Fruit fly (Drosophila melanogaster) whole organism, embryonic: Measurements from ENCODE around the gene eIF3i.
A peak's percentile ranks its signal among the peaks of the same experiment; 100 is the strongest.

Experiments used
- CG10321 ChIP-seq: fragments of 200-800 bp; sonication (Bioruptor generic); IDR thresholded peaks from 2 replicates; pipeline ENCODE4 v1.3.6; 2022; ENCODE audit warnings: missing biosample characterization, missing genetic modification characterization
- CG10543 ChIP-seq: fragments of 200-800 bp; sonication (Bioruptor generic); optimal IDR thresholded peaks from 3 replicates; lab custom pipeline; 2017; ENCODE audit warnings: missing biosample characterization, mild to moderate bottlenecking, missing genetic modification characterization, moderate library complexity
- CG10979 ChIP-seq: fragments of 200-800 bp; sonication (Bioruptor generic); optimal IDR thresholded peaks from 2 replicates; lab custom pipeline; 2018; ENCODE audit warnings: missing biosample characterization, mild to moderate bottlenecking, missing genetic modification characterization, moderate library complexity
- CG12071 ChIP-seq: fragments of 200-800 bp; sonication (Bioruptor generic); optimal IDR thresholded peaks from 3 replicates; lab custom pipeline; 2018; ENCODE audit warnings: missing biosample characterization, mild to moderate bottlenecking, missing genetic modification characterization
- CG12744 ChIP-seq: fragments of 200-800 bp; sonication (Bioruptor generic); optimal IDR thresholded peaks from 2 replicates; lab custom pipeline; 2016; ENCODE audit warnings: missing biosample characterization, missing genetic modification characterization
- CG13424 ChIP-seq: fragments of 200-800 bp; sonication (Bioruptor generic); optimal IDR thresholded peaks from 2 replicates; lab custom pipeline; 2019; ENCODE audit warnings: missing biosample characterization, mild to moderate bottlenecking, missing genetic modification characterization, moderate library complexity
- CG13624 ChIP-seq: fragments of 200-800 bp; sonication (Bioruptor generic); optimal IDR thresholded peaks from 2 replicates; lab custom pipeline; 2016; ENCODE audit warnings: missing biosample characterization, missing genetic modification characterization
- CG13894 ChIP-seq: fragments of 200-800 bp; sonication (Bioruptor generic); optimal IDR thresholded peaks from 3 replicates; lab custom pipeline; 2018; ENCODE audit warnings: missing biosample characterization, mild to moderate bottlenecking, missing genetic modification characterization, moderate library complexity
- CG2199 ChIP-seq: fragments of 200-800 bp; sonication (Bioruptor generic); IDR thresholded peaks from 3 replicates; pipeline ENCODE4 v1.3.6; 2022; ENCODE audit warnings: missing biosample characterization, missing genetic modification characterization
- CG31441 ChIP-seq: fragments of 200-800 bp; sonication (Bioruptor generic); IDR thresholded peaks from 2 replicates; pipeline ENCODE4 v1.3.6; 2022; ENCODE audit warnings: missing biosample characterization, missing genetic modification characterization
- CG3281 ChIP-seq: fragments of 200-800 bp; sonication (Bioruptor generic); optimal IDR thresholded peaks from 3 replicates; lab custom pipeline; 2017; ENCODE audit warnings: missing biosample characterization, mild to moderate bottlenecking, missing genetic modification characterization
- CG34224 ChIP-seq: fragments of 200-800 bp; sonication (Bioruptor generic); IDR thresholded peaks from 3 replicates; pipeline ENCODE4 v1.3.6; 2022; ENCODE audit warnings: missing biosample characterization, missing genetic modification characterization; ENCODE audit not compliant: partially characterized antibody
- CG4360 ChIP-seq: fragments of 200-800 bp; sonication (Bioruptor generic); IDR thresholded peaks from 2 replicates; pipeline ENCODE4 v1.3.6; 2022; ENCODE audit warnings: missing biosample characterization, missing genetic modification characterization
- CG4404 ChIP-seq: fragments of 200-800 bp; sonication (Bioruptor generic); IDR thresholded peaks from 2 replicates; pipeline ENCODE4 v1.3.6; 2022; ENCODE audit warnings: missing biosample characterization, missing genetic modification characterization
- CG5180 ChIP-seq: fragments of 200-800 bp; sonication (Bioruptor generic); optimal IDR thresholded peaks from 3 replicates; lab custom pipeline; 2017; ENCODE audit warnings: missing biosample characterization, missing genetic modification characterization, mild to moderate bottlenecking, moderate library complexity, missing genetic modification reagents
- CG5953 ChIP-seq: fragments of 200-800 bp; sonication (Bioruptor generic); IDR thresholded peaks from 2 replicates; pipeline ENCODE4 v1.3.6; 2022; ENCODE audit warnings: missing biosample characterization, missing genetic modification characterization
- CG6654 ChIP-seq: fragments of 200-800 bp; sonication (Bioruptor generic); optimal IDR thresholded peaks from 2 replicates; lab custom pipeline; 2017; ENCODE audit warnings: missing biosample characterization, mild to moderate bottlenecking, missing genetic modification characterization
- CG7786 ChIP-seq: fragments of 200-800 bp; sonication (Bioruptor generic); optimal IDR thresholded peaks from 2 replicates; lab custom pipeline; 2016; ENCODE audit warnings: missing biosample characterization, missing genetic modification characterization
- CG7963 ChIP-seq: fragments of 200-800 bp; sonication (Bioruptor generic); IDR thresholded peaks from 3 replicates; pipeline ENCODE4 v1.3.6; 2022; ENCODE audit warnings: missing biosample characterization, missing genetic modification characterization; ENCODE audit not compliant: partially characterized antibody
- CG8281 ChIP-seq: fragments of 200-800 bp; sonication (Bioruptor generic); optimal IDR thresholded peaks from 2 replicates; lab custom pipeline; 2018; ENCODE audit warnings: missing biosample characterization, mild to moderate bottlenecking, missing genetic modification characterization, moderate library complexity
- CG9817 ChIP-seq: fragments of 200-800 bp; sonication (Bioruptor generic); optimal IDR thresholded peaks from 2 replicates; lab custom pipeline; 2018; ENCODE audit warnings: missing biosample characterization, mild to moderate bottlenecking, missing genetic modification characterization, moderate library complexity
- CG9932 ChIP-seq: fragments of 200-800 bp; sonication (Bioruptor generic); IDR thresholded peaks from 2 replicates; pipeline ENCODE4 v1.3.6; 2022; ENCODE audit warnings: missing biosample characterization, missing genetic modification characterization
- Dip2 ChIP-seq: fragments of 200-800 bp; sonication (Bioruptor generic); IDR thresholded peaks from 2 replicates; pipeline ENCODE4 v1.3.6; 2022; ENCODE audit warnings: missing biosample characterization, missing genetic modification characterization
- Dll ChIP-seq: fragments of 200-800 bp; sonication (Bioruptor generic); IDR thresholded peaks from 4 replicates; pipeline ENCODE4 v1.3.6; 2022; ENCODE audit warnings: missing biosample characterization, missing genetic modification characterization; ENCODE audit not compliant: partially characterized antibody
- Gsc ChIP-seq: fragments of 200-800 bp; sonication (Bioruptor generic); IDR thresholded peaks from 2 replicates; pipeline ENCODE4 v1.3.6; 2022; ENCODE audit warnings: missing biosample characterization, missing genetic modification characterization
- Kr ChIP-seq: fragments of 200-800 bp; sonication (Bioruptor generic); optimal IDR thresholded peaks from 2 replicates; lab custom pipeline; 2017; ENCODE audit warnings: missing biosample characterization, mild to moderate bottlenecking, missing genetic modification characterization
- Opbp ChIP-seq: fragments of 200-800 bp; sonication (Bioruptor generic); IDR thresholded peaks from 3 replicates; pipeline ENCODE4 v1.3.6; 2022; ENCODE audit warnings: missing biosample characterization, missing genetic modification characterization; ENCODE audit not compliant: partially characterized antibody
- Ravus ChIP-seq: fragments of 200-800 bp; sonication (Bioruptor generic); IDR thresholded peaks from 2 replicates; pipeline ENCODE4 v1.3.6; 2022; ENCODE audit warnings: missing biosample characterization, missing genetic modification characterization
- Xrp1 ChIP-seq: fragments of 200-800 bp; sonication (Bioruptor generic); IDR thresholded peaks from 2 replicates; pipeline ENCODE4 v1.3.6; 2022; ENCODE audit warnings: missing biosample characterization, missing genetic modification characterization
- YL-1 ChIP-seq: fragments of 200-800 bp; sonication (Bioruptor generic); optimal IDR thresholded peaks from 3 replicates; lab custom pipeline; 2017; ENCODE audit warnings: missing biosample characterization, mild to moderate bottlenecking, missing genetic modification characterization
- amos ChIP-seq: fragments of 200-800 bp; sonication (Bioruptor generic); IDR thresholded peaks from 2 replicates; pipeline ENCODE4 v1.3.6; 2022; ENCODE audit warnings: missing biosample characterization, missing genetic modification characterization; ENCODE audit not compliant: partially characterized antibody
- ap ChIP-seq: fragments of 200-800 bp; sonication (Bioruptor generic); IDR thresholded peaks from 2 replicates; pipeline ENCODE4 v1.3.6; 2022; ENCODE audit warnings: missing biosample characterization, missing genetic modification characterization
- cad ChIP-seq: fragments of >200 bp; optimal IDR thresholded peaks from 2 replicates; lab custom pipeline; 2017; ENCODE audit warnings: missing biosample characterization, missing genetic modification characterization
- caup ChIP-seq: fragments of 200-800 bp; sonication (Bioruptor generic); optimal IDR thresholded peaks from 3 replicates; lab custom pipeline; 2017; ENCODE audit warnings: missing biosample characterization, mild to moderate bottlenecking, missing genetic modification characterization, moderate library complexity; ENCODE audit not compliant: severe bottlenecking
- chm ChIP-seq: fragments of 200-800 bp; sonication (Bioruptor generic); IDR thresholded peaks from 2 replicates; pipeline ENCODE4 v1.3.6; 2022; ENCODE audit warnings: missing biosample characterization, missing genetic modification characterization
- crp ChIP-seq, 2 experiments: fragments of 200-800 bp; sonication (Bioruptor generic); optimal IDR thresholded peaks; 2 replicates in 1 of 2; 3 replicates in 1 of 2; lab custom pipeline; 2017; ENCODE audit warnings: missing biosample characterization in 2 of 2, missing genetic modification characterization in 2 of 2, mild to moderate bottlenecking in 1 of 2, moderate library complexity in 1 of 2
- disco-r ChIP-seq: fragments of 200-800 bp; sonication (Bioruptor generic); optimal IDR thresholded peaks from 2 replicates; lab custom pipeline; 2016; ENCODE audit warnings: missing biosample characterization, missing genetic modification characterization
- dpn ChIP-seq, 2 experiments: fragments of 200-800 bp; sonication (Bioruptor generic); optimal IDR thresholded peaks; 3 replicates each; lab custom pipeline; 2016; ENCODE audit warnings: missing biosample characterization in 2 of 2, missing genetic modification characterization in 2 of 2
- gcm2 ChIP-seq: fragments of 200-800 bp; sonication (Bioruptor generic); optimal IDR thresholded peaks from 2 replicates; lab custom pipeline; 2016; ENCODE audit warnings: missing biosample characterization, missing genetic modification characterization
- hb ChIP-seq: fragments of 200-800 bp; sonication (Bioruptor generic); IDR thresholded peaks from 3 replicates; pipeline ENCODE4 v1.3.6; 2022; ENCODE audit warnings: missing biosample characterization, missing genetic modification characterization; ENCODE audit not compliant: partially characterized antibody
- knrl ChIP-seq: fragments of 200-800 bp; sonication (Bioruptor generic); IDR thresholded peaks from 3 replicates; pipeline ENCODE4 v1.3.6; 2022; ENCODE audit warnings: missing biosample characterization, missing genetic modification characterization; ENCODE audit not compliant: partially characterized antibody
- odd ChIP-seq: fragments of 200-800 bp; sonication (Bioruptor generic); optimal IDR thresholded peaks from 2 replicates; lab custom pipeline; 2017; ENCODE audit warnings: missing biosample characterization, mild to moderate bottlenecking, missing genetic modification characterization
- onecut ChIP-seq: fragments of 200-800 bp; sonication (Bioruptor generic); IDR thresholded peaks from 2 replicates; pipeline ENCODE4 v1.3.6; 2022; ENCODE audit warnings: missing biosample characterization, missing genetic modification characterization
- stc ChIP-seq: fragments of 200-800 bp; sonication (Bioruptor generic); IDR thresholded peaks from 2 replicates; pipeline ENCODE4 v1.3.6; 2022; ENCODE audit warnings: missing biosample characterization, missing genetic modification characterization
- sug ChIP-seq: fragments of 200-800 bp; optimal IDR thresholded peaks from 2 replicates; lab custom pipeline; 2019; ENCODE audit warnings: missing biosample characterization, mild to moderate bottlenecking, missing genetic modification characterization, moderate library complexity
- toy ChIP-seq: fragments of 200-800 bp; sonication (Bioruptor generic); IDR thresholded peaks from 2 replicates; pipeline ENCODE4 v1.3.6; 2022; ENCODE audit warnings: missing biosample characterization, missing genetic modification characterization
- trh ChIP-seq: fragments of 200-800 bp; sonication (Bioruptor generic); optimal IDR thresholded peaks from 2 replicates; lab custom pipeline; 2016; ENCODE audit warnings: missing biosample characterization, missing genetic modification characterization
- unc-4 ChIP-seq: fragments of 200-800 bp; sonication (Bioruptor generic); IDR thresholded peaks from 2 replicates; pipeline ENCODE4 v1.3.6; 2022; ENCODE audit warnings: missing biosample characterization, missing genetic modification characterization; ENCODE audit not compliant: partially characterized antibody
- vnd ChIP-seq: fragments of 200-800 bp; sonication (Bioruptor generic); IDR thresholded peaks from 3 replicates; pipeline ENCODE4 v1.3.6; 2022; ENCODE audit warnings: missing biosample characterization, missing genetic modification characterization; ENCODE audit not compliant: partially characterized antibody
- zen ChIP-seq: fragments of 200-800 bp; sonication (Bioruptor generic); optimal IDR thresholded peaks from 3 replicates; lab custom pipeline; 2018; ENCODE audit warnings: missing biosample characterization, mild to moderate bottlenecking, missing genetic modification characterization, moderate library complexity

The eIF3i gene

DNA sequence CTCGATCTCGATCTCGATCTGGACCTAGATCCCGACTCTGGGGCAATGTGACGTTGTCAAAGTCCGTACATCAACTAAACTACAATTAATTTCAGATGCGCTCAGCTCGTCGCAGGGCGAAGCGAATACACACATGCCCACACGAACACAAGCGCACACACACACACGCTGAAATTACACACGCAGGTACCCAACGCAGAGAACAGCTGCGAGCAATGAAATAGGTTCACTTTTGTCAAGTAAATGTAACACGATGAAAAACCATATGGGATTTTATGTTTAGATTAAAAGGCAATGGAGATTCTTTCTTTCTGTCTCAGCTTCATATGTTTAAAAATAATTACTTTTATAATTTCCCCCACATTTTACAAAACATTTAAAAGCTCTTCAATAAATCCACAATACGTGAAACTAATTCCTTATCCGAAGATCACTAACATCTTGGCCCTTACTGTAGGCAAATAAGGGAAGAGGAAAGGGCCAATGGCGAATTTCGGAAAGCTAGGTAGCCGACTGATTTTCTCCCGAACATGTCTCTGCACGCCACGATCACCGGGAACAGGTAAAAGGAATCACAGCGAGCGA is 32.8 kb upstream of the eIF3i start (continued):
- TF ChIP-seq vnd (GFP tag; lab: Robert Waterston, UW) (no peak), CG12071 (GFP tag; lab: Kevin White, UChicago) (peak; percentile 59), CG5180 (peak; percentile 72), CG34224 (GFP tag; lab: Robert Waterston, UW) (no peak), amos (no peak), hb (GFP tag; lab: Robert Waterston, UW) (no peak), onecut (GFP tag; lab: Robert Waterston, UW) (peak; percentile 79), cad (no peak), CG9932 (GFP tag; lab: Robert Waterston, UW) (peak; percentile 78), CG2199 (peak; percentile 7; the same call in 1 of the 3 replicates), crp (GFP tag; optimal IDR thresholded peaks at IDR 0.05; lab: Kevin White, UChicago) (peak in 1 of 2 experiments; percentile 21), odd (peak; percentile 85), toy (0 out of 2 replicates have a peak, but pooled peaks have one; percentile 53), CG7963 (GFP tag; lab: Robert Waterston, UW) (no peak), CG7786 (peak; percentile 79), CG6654 (GFP tag; lab: Kevin White, UChicago) (peak; percentile 54), CG13424 (peak; percentile 92), CG10543 (peak; percentile 75), ap (GFP tag; lab: Robert Waterston, UW) (peak; percentile 26; the same call in 1 of the 2 replicates), YL-1 (GFP tag; lab: Kevin White, UChicago) (peak; percentile 51), CG12744 (GFP tag; lab: Kevin White, UChicago) (peak; percentile 75), Ravus (peak; percentile 53), Kr (GFP tag; lab: Kevin White, UChicago) (peak; percentile 40), Dip2 (GFP tag; lab: Robert Waterston, UW) (no peak), CG31441 (peak; percentile 87), unc-4 (GFP tag; lab: Robert Waterston, UW) (no peak), Dll (no peak), trh (GFP tag; lab: Kevin White, UChicago) (no peak), CG10321 (GFP tag; lab: Robert Waterston, UW) (no peak), chm (GFP tag; lab: Robert Waterston, UW) (peak; percentile 87), CG10979 (peak; percentile 90), Gsc (GFP tag; lab: Robert Waterston, UW) (peak; percentile 50), disco-r (peak; percentile 69), caup (peak; percentile 81), CG9817 (tag; lab: Kevin White, UChicago) (peak; percentile 72), sug (tag; lab: Kevin White, UChicago) (peak; percentile 80)

DNA sequence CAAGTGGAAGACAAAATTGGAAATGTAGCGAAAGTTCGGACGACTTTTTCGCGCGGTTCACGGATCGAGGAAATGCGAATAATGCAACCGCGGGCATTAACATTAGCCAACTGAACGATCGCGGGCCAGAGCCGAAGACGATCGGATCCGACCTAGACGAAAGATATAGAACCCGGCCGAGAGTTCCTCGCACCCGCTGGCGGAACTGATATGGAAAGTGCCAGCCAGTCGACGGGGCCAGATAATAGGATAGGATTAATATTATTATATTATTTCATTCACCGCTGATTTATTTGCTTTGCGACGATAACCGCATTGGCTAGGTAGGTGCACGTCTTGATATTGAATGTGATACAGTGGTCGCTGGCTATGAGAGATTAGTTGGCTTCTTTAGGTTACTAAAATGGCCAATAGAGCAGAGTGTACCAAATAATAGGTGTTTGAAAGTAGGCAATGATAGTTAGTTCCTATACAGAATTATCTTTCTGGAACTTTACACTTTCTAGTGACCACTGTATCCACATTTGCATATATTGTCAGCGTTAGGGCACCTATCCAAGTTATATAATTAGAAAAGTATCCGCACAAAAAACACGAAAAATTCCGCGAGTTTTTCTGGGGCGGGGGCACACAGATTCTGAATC is 31.9 kb upstream of the eIF3i start:
- TF ChIP-seq stc (GFP tag; lab: Robert Waterston, UW) (peak; percentile 64), amos (no peak), CG3281 (peak; percentile 72), CG4404 (peak; percentile 78), CG5953 (GFP tag; lab: Robert Waterston, UW) (0 out of 2 replicates have a peak, but pooled peaks have one; percentile 37), CG8281 (tag; lab: Kevin White, UChicago) (peak; percentile 33), Xrp1 (GFP tag; lab: Robert Waterston, UW) (peak; percentile 73), CG13624 (peak; percentile 55), Opbp (GFP tag; lab: Robert Waterston, UW) (no peak), dpn (GFP tag; optimal IDR thresholded peaks at IDR 0.05; lab: Kevin White, UChicago) (peak; percentile 67 to 75), knrl (GFP tag; lab: Robert Waterston, UW) (no peak), gcm2 (GFP tag; lab: Kevin White, UChicago) (no peak), CG4360 (GFP tag; lab: Robert Waterston, UW) (no peak), zen (tag; lab: Kevin White, UChicago) (no peak), CG13894 (tag; lab: Kevin White, UChicago) (peak; percentile 33)
